Worm (Caenorhabditis elegans): ENCODE data around the gene swt-3.

DNA sequence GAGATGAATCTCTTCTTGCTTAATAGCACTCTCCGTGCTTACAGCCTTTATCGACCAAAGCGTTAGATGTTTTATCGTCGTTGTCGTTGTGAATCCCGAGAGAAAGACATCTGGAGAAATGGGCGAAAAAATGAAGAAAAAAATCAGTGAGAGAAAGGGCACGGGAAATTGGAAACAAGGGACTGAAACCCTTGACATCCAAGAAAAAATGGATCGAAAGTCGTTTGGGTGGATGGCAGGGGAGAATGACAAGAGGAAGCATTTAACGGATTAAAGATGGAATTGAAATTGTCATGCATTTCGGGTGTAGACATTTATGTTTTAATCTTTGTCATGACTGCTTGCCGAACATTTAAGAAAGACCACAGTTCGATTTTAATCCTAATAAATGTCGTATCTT, 6.7 kb downstream of the swt-3 start, which contains the start of gene inpp-1:
- TF ChIP-seq ama-1 (optimal IDR thresholded peaks at IDR 0.05) (no peak), lin-1 (GFP tag; IDR thresholded peaks at IDR 0.05) (no peak)

All from whole organism, L4 larva.